Fruit fly (Drosophila melanogaster) whole organism, prepupa: ENCODE data around the gene CG7739.

Source experiments
- Blimp-1 ChIP-seq: fragments of 200-800 bp; sonication (Bioruptor generic); optimal IDR thresholded peaks from 3 replicates; lab custom pipeline; 2017; ENCODE audit warnings: missing biosample characterization, missing genetic modification characterization, mild to moderate bottlenecking, moderate library complexity, missing genetic modification reagents
- CG10631 ChIP-seq: fragments of 200-800 bp; sonication (Bioruptor generic); optimal IDR thresholded peaks from 2 replicates; lab custom pipeline; 2016; ENCODE audit warnings: missing biosample characterization, missing genetic modification characterization
- CG10669 ChIP-seq: fragments of 200-800 bp; sonication (Bioruptor generic); optimal IDR thresholded peaks from 3 replicates; lab custom pipeline; 2018; ENCODE audit warnings: missing biosample characterization, mild to moderate bottlenecking, missing genetic modification characterization, moderate library complexity
- CG11294 ChIP-seq: fragments of 200-800 bp; sonication (Bioruptor generic); IDR thresholded peaks from 2 replicates; pipeline ENCODE4 v1.3.6; 2022; ENCODE audit warnings: missing biosample characterization, missing genetic modification characterization
- CG11762 ChIP-seq: fragments of 200-800 bp; sonication (Bioruptor generic); optimal IDR thresholded peaks from 3 replicates; lab custom pipeline; 2016; ENCODE audit warnings: missing biosample characterization, missing genetic modification characterization; ENCODE audit not compliant: insufficient read depth
- CG11902 ChIP-seq: fragments of 200-800 bp; sonication (Bioruptor generic); optimal IDR thresholded peaks from 3 replicates; lab custom pipeline; 2016; ENCODE audit warnings: missing biosample characterization, missing genetic modification characterization
- CG15336 ChIP-seq: fragments of 200-800 bp; sonication (Bioruptor generic); IDR thresholded peaks from 2 replicates; pipeline ENCODE4 v1.3.6; 2022; ENCODE audit warnings: missing biosample characterization, missing genetic modification characterization
- CG1621 ChIP-seq: fragments of 200-800 bp; sonication (Bioruptor generic); optimal IDR thresholded peaks from 3 replicates; lab custom pipeline; 2018; ENCODE audit warnings: missing biosample characterization, mild to moderate bottlenecking, missing genetic modification characterization
- CG16779 ChIP-seq: fragments of 200-800 bp; sonication (Bioruptor generic); optimal IDR thresholded peaks from 3 replicates; lab custom pipeline; 2017; ENCODE audit warnings: missing biosample characterization, mild to moderate bottlenecking, missing genetic modification characterization
- CG31627 ChIP-seq: fragments of 200-800 bp; sonication (Bioruptor generic); optimal IDR thresholded peaks from 3 replicates; lab custom pipeline; 2016; ENCODE audit warnings: missing biosample characterization, missing genetic modification characterization
- CG32006 ChIP-seq: fragments of 200-800 bp; sonication (Bioruptor generic); optimal IDR thresholded peaks from 3 replicates; lab custom pipeline; 2017; ENCODE audit warnings: missing biosample characterization, mild to moderate bottlenecking, missing genetic modification characterization
- CG34406 ChIP-seq: fragments of 200-800 bp; sonication (Bioruptor generic); optimal IDR thresholded peaks from 3 replicates; lab custom pipeline; 2016; ENCODE audit warnings: missing biosample characterization, missing genetic modification characterization
- CG3919 ChIP-seq: fragments of 200-800 bp; sonication (Bioruptor generic); optimal IDR thresholded peaks from 3 replicates; lab custom pipeline; 2016; ENCODE audit warnings: missing biosample characterization, missing genetic modification characterization
- CG6163 ChIP-seq: fragments of 200-800 bp; sonication (Bioruptor generic); IDR thresholded peaks from 3 replicates; pipeline ENCODE4 v1.3.6; 2022; ENCODE audit warnings: missing biosample characterization, missing genetic modification characterization
- CG6276 ChIP-seq: fragments of 200-800 bp; sonication (Bioruptor generic); optimal IDR thresholded peaks from 2 replicates; lab custom pipeline; 2017; ENCODE audit warnings: missing biosample characterization, mild to moderate bottlenecking, missing genetic modification characterization
- CG6792 ChIP-seq: fragments of 200-800 bp; sonication (Bioruptor generic); optimal IDR thresholded peaks from 3 replicates; lab custom pipeline; 2016; ENCODE audit warnings: missing biosample characterization, missing genetic modification characterization
- CG6854 ChIP-seq: fragments of 200-800 bp; sonication (Bioruptor generic); optimal IDR thresholded peaks from 2 replicates; lab custom pipeline; 2017; ENCODE audit warnings: missing biosample characterization, mild to moderate bottlenecking, missing genetic modification characterization
- CG7368 ChIP-seq: fragments of 200-800 bp; sonication (Bioruptor generic); optimal IDR thresholded peaks from 3 replicates; lab custom pipeline; 2016; ENCODE audit warnings: missing biosample characterization, missing genetic modification characterization
- CG8119 ChIP-seq: fragments of 200-800 bp; sonication (Bioruptor generic); IDR thresholded peaks from 3 replicates; pipeline ENCODE4 v1.3.6; 2022; ENCODE audit warnings: missing biosample characterization, missing genetic modification characterization
- CG8319 ChIP-seq: fragments of 200-800 bp; sonication (Bioruptor generic); optimal IDR thresholded peaks from 3 replicates; lab custom pipeline; 2016; ENCODE audit warnings: missing biosample characterization, missing genetic modification characterization
- CG9139 ChIP-seq: fragments of 200-800 bp; sonication (Bioruptor generic); optimal IDR thresholded peaks from 3 replicates; lab custom pipeline; 2017; ENCODE audit warnings: missing biosample characterization, mild to moderate bottlenecking, missing genetic modification characterization
- Eip75B ChIP-seq: fragments of 200-800 bp; sonication (Bioruptor generic); optimal IDR thresholded peaks from 3 replicates; lab custom pipeline; 2016; ENCODE audit warnings: missing biosample characterization, missing genetic modification characterization
- Ets21C ChIP-seq: fragments of 200-800 bp; sonication (Bioruptor generic); optimal IDR thresholded peaks from 3 replicates; lab custom pipeline; 2016; ENCODE audit warnings: missing biosample characterization, missing genetic modification characterization
- Hr38 ChIP-seq: sonication (Bioruptor generic); optimal IDR thresholded peaks from 2 replicates; lab custom pipeline; 2016; ENCODE audit warnings: missing biosample characterization, missing genetic modification characterization
- Hr39 ChIP-seq: fragments of 200-800 bp; sonication (Bioruptor generic); optimal IDR thresholded peaks from 2 replicates; lab custom pipeline; 2016; ENCODE audit warnings: missing biosample characterization, missing genetic modification characterization
- Hr4 ChIP-seq: fragments of 200-800 bp; sonication (Bioruptor generic); optimal IDR thresholded peaks from 3 replicates; lab custom pipeline; 2016; ENCODE audit warnings: missing biosample characterization, missing genetic modification characterization
- Met ChIP-seq: fragments of 200-800 bp; sonication (Bioruptor generic); optimal IDR thresholded peaks from 3 replicates; lab custom pipeline; 2016; ENCODE audit warnings: missing biosample characterization, missing genetic modification characterization
- OdsH ChIP-seq: fragments of 200-800 bp; sonication (Bioruptor generic); optimal IDR thresholded peaks from 3 replicates; lab custom pipeline; 2016; ENCODE audit warnings: missing biosample characterization, missing genetic modification characterization
- Sox102F ChIP-seq: fragments of 200-800 bp; sonication (Bioruptor generic); optimal IDR thresholded peaks from 2 replicates; lab custom pipeline; 2016; ENCODE audit warnings: missing biosample characterization, mild to moderate bottlenecking, missing genetic modification characterization
- Sox14 ChIP-seq: fragments of 200-800 bp; sonication (Bioruptor generic); optimal IDR thresholded peaks from 3 replicates; lab custom pipeline; 2016; ENCODE audit warnings: missing biosample characterization, missing genetic modification characterization
- Sox15 ChIP-seq: fragments of 200-800 bp; sonication (Bioruptor generic); optimal IDR thresholded peaks from 3 replicates; lab custom pipeline; 2016; ENCODE audit warnings: missing biosample characterization, missing genetic modification characterization
- cyc ChIP-seq: fragments of 200-800 bp; sonication (Bioruptor generic); optimal IDR thresholded peaks from 3 replicates; lab custom pipeline; 2016; ENCODE audit warnings: missing biosample characterization, missing genetic modification characterization
- dac ChIP-seq: fragments of 200-800 bp; sonication (Bioruptor generic); optimal IDR thresholded peaks from 2 replicates; lab custom pipeline; 2017; ENCODE audit warnings: missing biosample characterization, mild to moderate bottlenecking, missing genetic modification characterization
- dsx ChIP-seq: fragments of 200-800 bp; optimal IDR thresholded peaks from 3 replicates; lab custom pipeline; 2019; ENCODE audit warnings: missing biosample characterization, mild to moderate bottlenecking, missing genetic modification characterization, moderate library complexity; ENCODE audit not compliant: poor library complexity, severe bottlenecking
- eg ChIP-seq: fragments of 200-800 bp; sonication (Bioruptor generic); IDR thresholded peaks from 3 replicates; pipeline ENCODE4 v1.3.6; 2022; ENCODE audit warnings: missing biosample characterization, missing genetic modification characterization
- esn ChIP-seq: fragments of 200-800 bp; sonication (Bioruptor generic); optimal IDR thresholded peaks from 2 replicates; lab custom pipeline; 2016; ENCODE audit warnings: missing biosample characterization, mild to moderate bottlenecking, missing genetic modification characterization, moderate library complexity
- fd59A ChIP-seq: fragments of 200-800 bp; sonication (Bioruptor generic); optimal IDR thresholded peaks from 2 replicates; lab custom pipeline; 2017; ENCODE audit warnings: missing biosample characterization, mild to moderate bottlenecking, missing genetic modification characterization, missing genetic modification reagents
- fkh ChIP-seq: fragments of 200-800 bp; sonication (Bioruptor generic); optimal IDR thresholded peaks from 3 replicates; lab custom pipeline; 2017; ENCODE audit warnings: missing biosample characterization, mild to moderate bottlenecking, missing genetic modification characterization, moderate library complexity
- lz ChIP-seq: fragments of 200-800 bp; sonication (Bioruptor generic); optimal IDR thresholded peaks from 3 replicates; lab custom pipeline; 2016; ENCODE audit warnings: missing biosample characterization, missing genetic modification characterization
- net ChIP-seq: fragments of 200-800 bp; sonication (Bioruptor generic); optimal IDR thresholded peaks from 3 replicates; lab custom pipeline; 2016; ENCODE audit warnings: missing biosample characterization, missing genetic modification characterization
- pdm3 ChIP-seq: fragments of 200-800 bp; sonication (Bioruptor generic); optimal IDR thresholded peaks from 3 replicates; lab custom pipeline; 2016; ENCODE audit warnings: missing biosample characterization, missing genetic modification characterization
- salr ChIP-seq, 2 experiments: fragments of 200-800 bp; sonication (Bioruptor generic); optimal IDR thresholded peaks; 3 replicates each; lab custom pipeline; 2016 to 2018; ENCODE audit warnings: missing biosample characterization in 2 of 2, missing genetic modification characterization in 2 of 2, mild to moderate bottlenecking in 1 of 2
- spab ChIP-seq: fragments of 200-800 bp; sonication (Bioruptor generic); optimal IDR thresholded peaks from 2 replicates; lab custom pipeline; 2017; ENCODE audit warnings: missing biosample characterization, mild to moderate bottlenecking, missing genetic modification characterization, missing genetic modification reagents
- svp ChIP-seq: fragments of 200-800 bp; sonication (Bioruptor generic); peaks from one replicate; lab custom pipeline; 2016; ENCODE audit warnings: missing biosample characterization, missing genetic modification characterization
- topi ChIP-seq: fragments of 200-800 bp; sonication (Bioruptor generic); optimal IDR thresholded peaks from 3 replicates; lab custom pipeline; 2016; ENCODE audit warnings: missing biosample characterization, missing genetic modification characterization
- vri ChIP-seq: fragments of 200-800 bp; sonication (Bioruptor generic); optimal IDR thresholded peaks from 3 replicates; lab custom pipeline; 2016; ENCODE audit warnings: missing biosample characterization, mild to moderate bottlenecking, missing genetic modification characterization

Gene CG7739

dm6 chr3L:15533402-15534129 lies 29.3 kb downstream of the CG7739 start (continued):
- peak; percentile 74 for TF ChIP-seq CG15336 (GFP tag; lab: Robert Waterston, UW)
- TF ChIP-seq esn (GFP tag; lab: Kevin White, UChicago): peak; percentile 87
- TF ChIP-seq CG8319: peak; percentile 33
- TF ChIP-seq CG1621 (tag; lab: Kevin White, UChicago): peak; percentile 54
- TF ChIP-seq eg (GFP tag; lab: Robert Waterston, UW): peak; percentile 39; the same call in 2 of the 3 replicates
- TF ChIP-seq Ets21C (GFP tag; lab: Kevin White, UChicago): peak; percentile 79
- TF ChIP-seq pdm3 (GFP tag; lab: Kevin White, UChicago): peak; percentile 78
- no peak for TF ChIP-seq Hr38 (GFP tag; lab: Kevin White, UChicago)
- peak; percentile 53 for TF ChIP-seq CG9139 (GFP tag; lab: Kevin White, UChicago)
- peak; percentile 16 for TF ChIP-seq CG6854
- peak; percentile 89 for TF ChIP-seq Hr39 (GFP tag; lab: Kevin White, UChicago)
- TF ChIP-seq vri: peak; percentile 82
- peak; percentile 97 for TF ChIP-seq svp (GFP tag; lab: Kevin White, UChicago)
- peak; percentile 72 for TF ChIP-seq Hr4 (GFP tag; lab: Kevin White, UChicago)
- peak; percentile 82 for TF ChIP-seq Eip75B (GFP tag; lab: Kevin White, UChicago)
- peak; percentile 79 for TF ChIP-seq CG10631 (GFP tag; lab: Kevin White, UChicago)
- no peak for TF ChIP-seq fkh (GFP tag; lab: Kevin White, UChicago)
- TF ChIP-seq CG31627 (GFP tag; lab: Kevin White, UChicago): peak; percentile 86

- peak; percentile 95 for TF ChIP-seq svp (GFP tag; lab: Kevin White, UChicago)
- TF ChIP-seq Blimp-1: peak; percentile 2
- peak; percentile 48; the same call in 2 of the 3 replicates for TF ChIP-seq CG8119 (GFP tag; lab: Robert Waterston, UW)
- TF ChIP-seq fkh (GFP tag; lab: Kevin White, UChicago): no peak
- peak; percentile 77 for TF ChIP-seq CG6276 (GFP tag; lab: Kevin White, UChicago)
- TF ChIP-seq CG6854: peak; percentile 56
- no peak for TF ChIP-seq fd59A (GFP tag; lab: Kevin White, UChicago)
- TF ChIP-seq CG32006: peak; percentile 68
- TF ChIP-seq CG16779: no peak
- TF ChIP-seq CG8319: peak; percentile 3
- TF ChIP-seq topi (GFP tag; lab: Kevin White, UChicago): peak; percentile 63
- no peak for TF ChIP-seq CG9139 (GFP tag; lab: Kevin White, UChicago)
- TF ChIP-seq salr (GFP tag; optimal IDR thresholded peaks at IDR 0.05; lab: Kevin White, UChicago): peak in 1 of 2 experiments; percentile 57
- peak; percentile 21 for TF ChIP-seq Sox14 (GFP tag; lab: Kevin White, UChicago)
- peak; percentile 47 for TF ChIP-seq esn (GFP tag; lab: Kevin White, UChicago)
- no peak for TF ChIP-seq CG6792
- TF ChIP-seq vri: peak; percentile 55
- TF ChIP-seq spab (GFP tag; lab: Kevin White, UChicago): peak; percentile 52
- peak; percentile 68 for TF ChIP-seq CG6163 (GFP tag; lab: Robert Waterston, UW)
- peak; percentile 66 for TF ChIP-seq CG3919 (GFP tag; lab: Kevin White, UChicago)
- peak; percentile 30 for TF ChIP-seq dsx (GFP tag; lab: Kevin White, UChicago)
- TF ChIP-seq net (GFP tag; lab: Kevin White, UChicago): no peak
- TF ChIP-seq cyc (GFP tag; lab: Kevin White, UChicago): peak; percentile 65
- peak; percentile 41 for TF ChIP-seq CG31627 (GFP tag; lab: Kevin White, UChicago)
- peak; percentile 63 for TF ChIP-seq Met (GFP tag; lab: Kevin White, UChicago)
- peak; percentile 49 for TF ChIP-seq CG10631 (GFP tag; lab: Kevin White, UChicago)
- TF ChIP-seq CG7368: no peak
- TF ChIP-seq CG11762: peak; percentile 44
- no peak for TF ChIP-seq CG11902 (GFP tag; lab: Kevin White, UChicago)
- no peak for TF ChIP-seq CG34406 (GFP tag; lab: Kevin White, UChicago)
- no peak for TF ChIP-seq dac (GFP tag; lab: Kevin White, UChicago)
- no peak for TF ChIP-seq Sox15 (GFP tag; lab: Kevin White, UChicago)
- TF ChIP-seq OdsH (GFP tag; lab: Kevin White, UChicago): peak; percentile 1
- TF ChIP-seq CG11294 (GFP tag; lab: Robert Waterston, UW): peak; percentile 52; the same call in 1 of the 2 replicates
- TF ChIP-seq lz (GFP tag; lab: Kevin White, UChicago): peak; percentile 25
- peak; percentile 35 for TF ChIP-seq CG10669 (GFP tag; lab: Kevin White, UChicago)
- TF ChIP-seq Sox102F (GFP tag; lab: Kevin White, UChicago): no peak
These were observed 30.4 kb downstream of the CG7739 start for dm6 chr3L:15532368-15533030.
